Fruit fly (Drosophila melanogaster) whole organism, embryonic: ENCODE measurements around the gene Epp.

ENCODE experiments used
- Antp ChIP-seq: fragments of 200-800 bp; sonication (Bioruptor generic); optimal IDR thresholded peaks from 3 replicates; lab custom pipeline; 2016; ENCODE audit warnings: missing biosample characterization, missing genetic modification characterization
- Awh ChIP-seq: fragments of 200-800 bp; sonication (Bioruptor generic); IDR thresholded peaks from 2 replicates; pipeline ENCODE4, ENCODE4 v1.3.6; 2022; ENCODE audit warnings: missing biosample characterization, missing genetic modification characterization
- Bteb2 ChIP-seq: fragments of 200-800 bp; sonication (Bioruptor generic); optimal IDR thresholded peaks from 2 replicates; lab custom pipeline; 2016; ENCODE audit warnings: missing biosample characterization, missing genetic modification characterization
- CG10959 ChIP-seq: fragments of 200-800 bp; sonication (Bioruptor generic); IDR thresholded peaks from 2 replicates; pipeline ENCODE4 v1.3.6; 2022; ENCODE audit warnings: missing biosample characterization, missing genetic modification characterization
- CG12071 ChIP-seq: fragments of 200-800 bp; sonication (Bioruptor generic); optimal IDR thresholded peaks from 3 replicates; lab custom pipeline; 2018; ENCODE audit warnings: missing biosample characterization, mild to moderate bottlenecking, missing genetic modification characterization
- CG12659 ChIP-seq: fragments of 200-800 bp; sonication (Bioruptor generic); optimal IDR thresholded peaks from 3 replicates; lab custom pipeline; 2017; ENCODE audit warnings: mild to moderate bottlenecking, missing biosample characterization, missing genetic modification reagents, missing genetic modification characterization
- CG15269 ChIP-seq: fragments of 200-800 bp; sonication (Bioruptor generic); optimal IDR thresholded peaks from 2 replicates; lab custom pipeline; 2018; ENCODE audit warnings: missing biosample characterization, mild to moderate bottlenecking, missing genetic modification characterization, moderate library complexity
- CG17612 ChIP-seq: fragments of 200-800 bp; sonication (Bioruptor generic); IDR thresholded peaks from 2 replicates; pipeline ENCODE4 v1.3.6; 2022; ENCODE audit warnings: missing biosample characterization, missing genetic modification characterization
- CG18011 ChIP-seq: fragments of 200-800 bp; sonication (Bioruptor generic); optimal IDR thresholded peaks from 2 replicates; lab custom pipeline; 2017; ENCODE audit warnings: missing biosample characterization, missing genetic modification characterization, mild to moderate bottlenecking, moderate library complexity, missing genotype
- CG2712 ChIP-seq: fragments of 200-800 bp; optimal IDR thresholded peaks from 3 replicates; lab custom pipeline; 2019; ENCODE audit warnings: missing biosample characterization, mild to moderate bottlenecking, missing genetic modification characterization, moderate library complexity
- CG3065 ChIP-seq: fragments of 200-800 bp; sonication (Bioruptor generic); optimal IDR thresholded peaks from 2 replicates; lab custom pipeline; 2016; ENCODE audit warnings: missing biosample characterization, missing genetic modification characterization
- CG3407 ChIP-seq: fragments of 200-800 bp; sonication (Bioruptor generic); optimal IDR thresholded peaks from 2 replicates; lab custom pipeline; 2018; ENCODE audit warnings: missing biosample characterization, mild to moderate bottlenecking, missing genetic modification characterization
- CG4282 ChIP-seq: fragments of 200-800 bp; sonication (Bioruptor generic); optimal IDR thresholded peaks from 2 replicates; lab custom pipeline; 2016; ENCODE audit warnings: missing biosample characterization, missing genetic modification characterization
- CG43689 ChIP-seq: fragments of 200-800 bp; sonication (Bioruptor generic); IDR thresholded peaks from 2 replicates; pipeline ENCODE4 v1.3.6; 2022; ENCODE audit warnings: missing biosample characterization, missing genetic modification characterization
- CG4404 ChIP-seq: fragments of 200-800 bp; sonication (Bioruptor generic); IDR thresholded peaks from 2 replicates; pipeline ENCODE4 v1.3.6; 2022; ENCODE audit warnings: missing biosample characterization, missing genetic modification characterization
- CG6175 ChIP-seq: fragments of 200-800 bp; sonication (Bioruptor generic); IDR thresholded peaks from 3 replicates; pipeline ENCODE4 v1.3.6; 2022; ENCODE audit warnings: missing biosample characterization, missing genetic modification characterization
- CG6689 ChIP-seq: fragments of 200-800 bp; sonication (Bioruptor generic); IDR thresholded peaks from 2 replicates; pipeline ENCODE4 v1.3.6; 2022; ENCODE audit warnings: missing biosample characterization, missing genetic modification characterization
- CG6854 ChIP-seq: fragments of 200-800 bp; sonication (Bioruptor generic); optimal IDR thresholded peaks from 3 replicates; lab custom pipeline; 2017; ENCODE audit warnings: missing biosample characterization, mild to moderate bottlenecking, missing genetic modification characterization
- CG7271 ChIP-seq: fragments of 200-800 bp; sonication (Bioruptor generic); optimal IDR thresholded peaks from 2 replicates; lab custom pipeline; 2018; ENCODE audit warnings: missing biosample characterization, mild to moderate bottlenecking, missing genetic modification characterization, moderate library complexity
- CG8388 ChIP-seq: fragments of 200-800 bp; sonication (Bioruptor generic); optimal IDR thresholded peaks from 2 replicates; lab custom pipeline; 2019; ENCODE audit warnings: missing biosample characterization, mild to moderate bottlenecking, missing genetic modification characterization, moderate library complexity
- CG8478 ChIP-seq: fragments of >200 bp; optimal IDR thresholded peaks from 2 replicates; lab custom pipeline; 2018
- CG8765 ChIP-seq: fragments of 200-800 bp; sonication (Bioruptor generic); IDR thresholded peaks from 2 replicates; pipeline ENCODE4 v1.3.6; 2022; ENCODE audit warnings: missing biosample characterization, missing genetic modification characterization
- CG9797 ChIP-seq: fragments of 200-800 bp; sonication (Bioruptor generic); optimal IDR thresholded peaks from 3 replicates; lab custom pipeline; 2018; ENCODE audit warnings: missing biosample characterization, mild to moderate bottlenecking, missing genetic modification characterization
- CoRest ChIP-seq: fragments of 200-800 bp; sonication (Bioruptor generic); optimal IDR thresholded peaks from 3 replicates; lab custom pipeline; 2018; ENCODE audit warnings: missing biosample characterization, mild to moderate bottlenecking, missing genetic modification characterization, moderate library complexity
- Doc2 ChIP-seq: fragments of 200-800 bp; sonication (Bioruptor generic); IDR thresholded peaks from 2 replicates; pipeline ENCODE4 v1.3.6; 2022; ENCODE audit warnings: missing biosample characterization, missing genetic modification characterization
- Gsc ChIP-seq: fragments of 200-800 bp; sonication (Bioruptor generic); IDR thresholded peaks from 2 replicates; pipeline ENCODE4 v1.3.6; 2022; ENCODE audit warnings: missing biosample characterization, missing genetic modification characterization
- HLH4C ChIP-seq: fragments of 200-800 bp; sonication (Bioruptor generic); IDR thresholded peaks from 3 replicates; pipeline ENCODE4 v1.3.6; 2022; ENCODE audit warnings: missing biosample characterization, missing genetic modification characterization; ENCODE audit not compliant: partially characterized antibody
- HLHmδ ChIP-seq: fragments of 200-800 bp; sonication (Bioruptor generic); optimal IDR thresholded peaks from 2 replicates; lab custom pipeline; 2018; ENCODE audit warnings: missing biosample characterization, mild to moderate bottlenecking, missing genetic modification characterization, moderate library complexity
- Hr39 ChIP-seq: fragments of >200 bp; optimal IDR thresholded peaks from 2 replicates; lab custom pipeline; 2017
- Hsf ChIP-seq: fragments of 200-800 bp; sonication (Bioruptor generic); optimal IDR thresholded peaks from 3 replicates; lab custom pipeline; 2016; ENCODE audit warnings: missing biosample characterization, missing genetic modification characterization
- Myb ChIP-seq: fragments of 200-800 bp; sonication (Bioruptor generic); optimal IDR thresholded peaks from 2 replicates; lab custom pipeline; 2016; ENCODE audit warnings: missing biosample characterization, missing genetic modification characterization
- Nf-YA ChIP-seq: fragments of 200-800 bp; sonication (Bioruptor generic); IDR thresholded peaks from 2 replicates; pipeline ENCODE4 v1.3.6; 2022; ENCODE audit warnings: missing biosample characterization, missing genetic modification characterization
- PHDP ChIP-seq: fragments of 200-800 bp; sonication (Bioruptor generic); optimal IDR thresholded peaks from 3 replicates; lab custom pipeline; 2018; ENCODE audit warnings: missing biosample characterization, mild to moderate bottlenecking, missing genetic modification characterization, moderate library complexity
- Rfx ChIP-seq: fragments of 200-800 bp; sonication (Bioruptor generic); IDR thresholded peaks from 2 replicates; pipeline ENCODE4 v1.3.6; 2022; ENCODE audit warnings: missing biosample characterization, missing genetic modification characterization
- Vsx1 ChIP-seq: fragments of 200-800 bp; sonication (Bioruptor generic); optimal IDR thresholded peaks from 2 replicates; lab custom pipeline; 2017; ENCODE audit warnings: missing biosample characterization, mild to moderate bottlenecking, missing genetic modification characterization, missing genetic modification reagents
- bigmax ChIP-seq: fragments of 200-800 bp; sonication (Bioruptor generic); optimal IDR thresholded peaks from 2 replicates; lab custom pipeline; 2018; ENCODE audit warnings: missing biosample characterization, mild to moderate bottlenecking, missing genetic modification characterization
- cato ChIP-seq: fragments of 200-800 bp; sonication (Bioruptor generic); optimal IDR thresholded peaks from 2 replicates; lab custom pipeline; 2016; ENCODE audit warnings: missing biosample characterization, missing genetic modification characterization, borderline replicate concordance
- crp ChIP-seq, 2 experiments: fragments of 200-800 bp; sonication (Bioruptor generic); optimal IDR thresholded peaks; 2 replicates in 1 of 2; 3 replicates in 1 of 2; lab custom pipeline; 2017; ENCODE audit warnings: missing biosample characterization in 2 of 2, missing genetic modification characterization in 2 of 2, mild to moderate bottlenecking in 1 of 2, moderate library complexity in 1 of 2
- ems ChIP-seq: fragments of 200-800 bp; sonication (Bioruptor generic); optimal IDR thresholded peaks from 3 replicates; lab custom pipeline; 2016; ENCODE audit warnings: missing biosample characterization, missing genetic modification characterization
- ewg ChIP-seq: fragments of 200-800 bp; sonication (Bioruptor generic); optimal IDR thresholded peaks from 3 replicates; lab custom pipeline; 2017; ENCODE audit warnings: mild to moderate bottlenecking, missing biosample characterization, missing genetic modification reagents, missing genetic modification characterization
- exex ChIP-seq: fragments of 200-800 bp; sonication (Bioruptor generic); optimal IDR thresholded peaks from 4 replicates; lab custom pipeline; 2018; ENCODE audit warnings: missing biosample characterization, mild to moderate bottlenecking, missing genetic modification characterization, moderate library complexity
- jigr1 ChIP-seq: fragments of 200-800 bp; sonication (Bioruptor generic); IDR thresholded peaks from 3 replicates; pipeline ENCODE4 v1.3.6; 2022; ENCODE audit warnings: missing biosample characterization, missing genetic modification characterization
- jing ChIP-seq: fragments of 200-800 bp; sonication (Bioruptor generic); optimal IDR thresholded peaks from 2 replicates; lab custom pipeline; 2018; ENCODE audit warnings: missing biosample characterization, mild to moderate bottlenecking, missing genetic modification characterization
- kay ChIP-seq: fragments of 200-800 bp; sonication (Bioruptor generic); optimal IDR thresholded peaks from 2 replicates; lab custom pipeline; 2016; ENCODE audit warnings: missing biosample characterization, missing genetic modification characterization
- knrl ChIP-seq: fragments of 200-800 bp; sonication (Bioruptor generic); IDR thresholded peaks from 3 replicates; pipeline ENCODE4 v1.3.6; 2022; ENCODE audit warnings: missing biosample characterization, missing genetic modification characterization; ENCODE audit not compliant: partially characterized antibody
- pnt ChIP-seq: fragments of 200-800 bp; sonication (Bioruptor generic); optimal IDR thresholded peaks from 3 replicates; lab custom pipeline; 2016; ENCODE audit warnings: missing biosample characterization, missing genetic modification characterization
- pros ChIP-seq: fragments of 200-800 bp; sonication (Bioruptor generic); optimal IDR thresholded peaks from 3 replicates; lab custom pipeline; 2019; ENCODE audit warnings: missing biosample characterization, mild to moderate bottlenecking, missing genetic modification characterization, moderate library complexity
- pzg ChIP-seq: fragments of 200-800 bp; sonication (Bioruptor generic); optimal IDR thresholded peaks from 3 replicates; lab custom pipeline; 2018; ENCODE audit warnings: missing biosample characterization, mild to moderate bottlenecking, missing genetic modification characterization, moderate library complexity
- sima ChIP-seq: fragments of 200-800 bp; sonication (Bioruptor generic); optimal IDR thresholded peaks from 2 replicates; lab custom pipeline; 2016; ENCODE audit warnings: missing biosample characterization, missing genetic modification characterization
- sug ChIP-seq: fragments of 200-800 bp; optimal IDR thresholded peaks from 2 replicates; lab custom pipeline; 2019; ENCODE audit warnings: missing biosample characterization, mild to moderate bottlenecking, missing genetic modification characterization, moderate library complexity
- unc-4 ChIP-seq: fragments of 200-800 bp; sonication (Bioruptor generic); IDR thresholded peaks from 2 replicates; pipeline ENCODE4 v1.3.6; 2022; ENCODE audit warnings: missing biosample characterization, missing genetic modification characterization; ENCODE audit not compliant: partially characterized antibody
- wor ChIP-seq: fragments of 200-800 bp; sonication (Bioruptor generic); IDR thresholded peaks from 2 replicates; pipeline ENCODE4 v1.3.6; 2022; ENCODE audit warnings: missing biosample characterization, missing genetic modification characterization

Epp gene

dm6 chr3R:23942965-23943413 is 49.7 kb downstream of the Epp start, which contains the start of gene Gdh (continued):
- TF ChIP-seq CG4282 (no peak), cato (GFP tag; lab: Kevin White, UChicago) (no peak), CG7271 (no peak), jigr1 (no peak), Vsx1 (GFP tag; lab: Kevin White, UChicago) (no peak), wor (no peak), pnt (GFP tag; lab: Kevin White, UChicago) (no peak), Doc2 (no peak), CG17612 (no peak), unc-4 (GFP tag; lab: Robert Waterston, UW) (peak; percentile 59), CoRest (tag; lab: Kevin White, UChicago) (no peak), CG4404 (GFP tag; lab: Robert Waterston, UW) (no peak; the same call in 1 of the 2 replicates), CG9797 (GFP tag; lab: Kevin White, UChicago) (no peak), pzg (GFP tag; lab: Kevin White, UChicago) (peak; percentile 17), Awh (GFP tag; lab: Robert Waterston, UW) (peak; percentile 60; the same call in 1 of the 2 replicates), CG18011 (GFP tag; lab: Kevin White, UChicago) (no peak), CG8478 (lab: Kevin White, UChicago) (no peak), ewg (GFP tag; lab: Kevin White, UChicago) (no peak), sima (GFP tag; lab: Kevin White, UChicago) (no peak), CG3065 (GFP tag; lab: Kevin White, UChicago) (no peak), kay (no peak), Rfx (GFP tag; lab: Robert Waterston, UW) (peak; percentile 64), CG10959 (no peak), Hr39 (lab: Kevin White, UChicago) (no peak), CG3407 (GFP tag; lab: Kevin White, UChicago) (no peak), CG15269 (tag; lab: Kevin White, UChicago) (peak; percentile 22), Gsc (GFP tag; lab: Robert Waterston, UW) (no peak), jing (GFP tag; lab: Kevin White, UChicago) (no peak), CG6689 (GFP tag; lab: Robert Waterston, UW) (no peak), CG6854 (GFP tag; lab: Kevin White, UChicago) (peak; percentile 53), crp (GFP tag; optimal IDR thresholded peaks at IDR 0.05; lab: Kevin White, UChicago) (no peak), CG12659 (GFP tag; lab: Kevin White, UChicago) (no peak), Antp (GFP tag; lab: Kevin White, UChicago) (no peak), pros (no peak), CG8765 (GFP tag; lab: Robert Waterston, UW) (no peak), Nf-YA (GFP tag; lab: Robert Waterston, UW) (no peak; the same call in 1 of the 2 replicates), sug (peak; percentile 68), CG8388 (GFP tag; lab: Kevin White, UChicago) (no peak), Myb (no peak), CG2712 (peak; percentile 27), Bteb2 (GFP tag; lab: Kevin White, UChicago) (no peak), exex (tag; lab: Kevin White, UChicago) (peak; percentile 36), ems (GFP tag; lab: Kevin White, UChicago) (peak; percentile 28), Hsf (no peak), HLHmδ (GFP tag; lab: Kevin White, UChicago) (no peak), CG43689 (no peak), HLH4C (peak; percentile 51; the same call in 1 of the 3 replicates), PHDP (tag; lab: Kevin White, UChicago) (peak; percentile 45), CG12071 (GFP tag; lab: Kevin White, UChicago) (peak; percentile 47), bigmax (no peak), knrl (GFP tag; lab: Robert Waterston, UW) (0 out of 3 replicates have a peak, but pooled peaks have one; percentile 33), CG6175 (GFP tag; lab: Robert Waterston, UW) (no peak)
